Worm (Caenorhabditis elegans) whole organism, young adult: ENCODE results near the gene nspg-1.

Experiments
- B0019.2 ChIP-seq: fragments of 200-800 bp; sonication (Bioruptor generic); conservative IDR thresholded peaks from 2 replicates; pipeline ENCODE4 v1.3.6; 2022; ENCODE audit warnings: missing genetic modification reagents, missing genetic modification characterization, missing compliant biosample characterization
- B0035.1 ChIP-seq: sonication (generic microtip); optimal IDR thresholded peaks from 2 replicates; lab custom pipeline; 2016; ENCODE audit warnings: missing genetic modification characterization, mild to moderate bottlenecking, missing compliant biosample characterization, missing genotype, missing genetic modification reagents
- B0261.1 ChIP-seq: sonication (generic microtip); optimal IDR thresholded peaks from 2 replicates; lab custom pipeline; 2016; ENCODE audit warnings: mild to moderate bottlenecking, missing genetic modification characterization, moderate library complexity, missing compliant biosample characterization
- B0336.3 ChIP-seq: fragments of 200-800 bp; sonication (Bioruptor generic); IDR thresholded peaks from 2 replicates; pipeline ENCODE4 v1.3.6; 2022; ENCODE audit warnings: missing genetic modification characterization, missing compliant biosample characterization
- D2030.7 ChIP-seq: fragments of 200-800 bp; sonication (Bioruptor generic); IDR thresholded peaks from 2 replicates; pipeline ENCODE4 v1.3.6; 2022; ENCODE audit warnings: missing genetic modification reagents, missing genetic modification characterization, missing compliant biosample characterization
- F10E7.11 ChIP-seq: sonication (generic microtip); optimal IDR thresholded peaks from 2 replicates; lab custom pipeline; 2017; ENCODE audit warnings: mild to moderate bottlenecking, missing genetic modification characterization, moderate library complexity, missing compliant biosample characterization
- F57C9.4 ChIP-seq: sonication (generic microtip); optimal IDR thresholded peaks from 2 replicates; lab custom pipeline; 2017; ENCODE audit warnings: mild to moderate bottlenecking, missing genetic modification characterization, missing compliant biosample characterization
- K12H6.12 ChIP-seq: fragments of 200-800 bp; sonication (Bioruptor generic); optimal IDR thresholded peaks from 2 replicates; lab custom pipeline; 2018; ENCODE audit warnings: mild to moderate bottlenecking, missing genetic modification characterization, missing compliant biosample characterization
- T07F8.4 ChIP-seq: sonication (generic microtip); optimal IDR thresholded peaks from 2 replicates; lab custom pipeline; 2016; ENCODE audit warnings: mild to moderate bottlenecking, missing genetic modification characterization, moderate library complexity, missing compliant biosample characterization
- Y53F4B.3 ChIP-seq: fragments of 200-800 bp; sonication (Bioruptor generic); IDR thresholded peaks from 2 replicates; pipeline ENCODE4 v1.3.6; 2022; ENCODE audit warnings: missing genetic modification reagents, missing genetic modification characterization, missing compliant biosample characterization
- Y67H2A.10 ChIP-seq: fragments of 200-800 bp; sonication (Bioruptor generic); conservative IDR thresholded peaks from 2 replicates; pipeline ENCODE4 v1.3.6; 2022; ENCODE audit warnings: missing genetic modification reagents, missing genetic modification characterization, missing compliant biosample characterization
- Y95B8A.8 ChIP-seq: fragments of 200-800 bp; sonication (Bioruptor generic); IDR thresholded peaks from 2 replicates; pipeline ENCODE4 v1.3.6; 2022; ENCODE audit warnings: missing genetic modification reagents, missing genetic modification characterization, missing compliant biosample characterization
- attf-3 ChIP-seq: fragments of 200-800 bp; sonication (Bioruptor generic); conservative IDR thresholded peaks from 2 replicates; pipeline ENCODE4 v1.3.6; 2022; ENCODE audit warnings: missing genetic modification reagents, missing genetic modification characterization, missing compliant biosample characterization
- cebp-1 ChIP-seq, 2 experiments: fragments of 200-800 bp in 1 of 2; sonication (Bioruptor generic) in 1 of 2; sonication (generic microtip) in 1 of 2; IDR thresholded peaks in 1 of 2; optimal IDR thresholded peaks in 1 of 2; 2 replicates each; pipeline versions ENCODE4 v1.3.6 to Lab custom; 2017 to 2022; ENCODE audit warnings: missing compliant biosample characterization in 2 of 2, missing genetic modification characterization in 2 of 2, mild to moderate bottlenecking in 1 of 2, missing genetic modification reagents in 1 of 2, moderate library complexity in 1 of 2
- ceh-100 ChIP-seq: fragments of 200-800 bp; sonication (Bioruptor generic); IDR thresholded peaks from 2 replicates; pipeline ENCODE4 v1.3.6; 2022; ENCODE audit warnings: missing genetic modification reagents, missing genetic modification characterization, missing compliant biosample characterization
- die-1 ChIP-seq: sonication (generic microtip); optimal IDR thresholded peaks from 2 replicates; lab custom pipeline; 2016; ENCODE audit warnings: missing genotype, mild to moderate bottlenecking, missing genetic modification characterization, missing compliant biosample characterization
- dox-1 ChIP-seq: fragments of 200-800 bp; sonication (Bioruptor generic); IDR thresholded peaks from 2 replicates; pipeline ENCODE4 v1.3.6; 2022; ENCODE audit warnings: missing genetic modification reagents, missing genetic modification characterization, missing compliant biosample characterization
- dpl-1 ChIP-seq: fragments of 150-350 bp; optimal IDR thresholded peaks from 2 replicates; lab custom pipeline; 2014; ENCODE audit warnings: missing biosample characterization, missing genetic modification reagents, missing genetic modification characterization
- egrh-3 ChIP-seq: fragments of 200-800 bp; sonication (Bioruptor generic); IDR thresholded peaks from 2 replicates; pipeline ENCODE4 v1.3.6; 2022; ENCODE audit warnings: missing genetic modification reagents, missing genetic modification characterization, missing compliant biosample characterization
- ets-4 ChIP-seq: fragments of 200-800 bp; sonication (Bioruptor generic); optimal IDR thresholded peaks from 2 replicates; lab custom pipeline; 2018; ENCODE audit warnings: mild to moderate bottlenecking, missing genetic modification characterization, missing compliant biosample characterization
- fkh-3 ChIP-seq: sonication (generic microtip); optimal IDR thresholded peaks from 2 replicates; lab custom pipeline; 2016; ENCODE audit warnings: mild to moderate bottlenecking, missing genetic modification characterization, missing compliant biosample characterization
- hmg-1.2 ChIP-seq: fragments of 200-800 bp; sonication (Bioruptor generic); IDR thresholded peaks from 2 replicates; pipeline ENCODE4 v1.3.6; 2022; ENCODE audit warnings: missing genetic modification reagents, missing genetic modification characterization, missing compliant biosample characterization
- hrde-1 ChIP-seq: sonication (generic microtip); optimal IDR thresholded peaks from 2 replicates; lab custom pipeline; 2016; ENCODE audit warnings: missing genetic modification characterization, mild to moderate bottlenecking, missing compliant biosample characterization, moderate library complexity, missing genotype, missing genetic modification reagents, borderline replicate concordance
- lir-1 ChIP-seq: fragments of 200-800 bp; sonication (Bioruptor generic); conservative IDR thresholded peaks from 2 replicates; pipeline ENCODE4 v1.3.6; 2022; ENCODE audit warnings: missing genetic modification reagents, missing genetic modification characterization, missing compliant biosample characterization
- lsl-1 ChIP-seq: fragments of 200-800 bp; sonication (Bioruptor generic); optimal IDR thresholded peaks from 2 replicates; lab custom pipeline; 2018; ENCODE audit warnings: mild to moderate bottlenecking, missing genetic modification characterization, moderate library complexity, missing compliant biosample characterization
- lsy-27 ChIP-seq: sonication (generic microtip); optimal IDR thresholded peaks from 2 replicates; lab custom pipeline; 2017; ENCODE audit warnings: missing genetic modification characterization, mild to moderate bottlenecking, missing compliant biosample characterization, antibody characterized with exemption, missing genotype, borderline replicate concordance; ENCODE audit not compliant: insufficient read depth
- madf-8 ChIP-seq: fragments of 200-800 bp; sonication (Bioruptor generic); conservative IDR thresholded peaks from 2 replicates; pipeline ENCODE4 v1.3.6; 2022; ENCODE audit warnings: missing genetic modification reagents, missing genetic modification characterization, missing compliant biosample characterization
- nfya-1 ChIP-seq: sonication (generic microtip); optimal IDR thresholded peaks from 2 replicates; lab custom pipeline; 2017; ENCODE audit warnings: antibody characterized with exemption, missing compliant biosample characterization, missing genetic modification characterization, borderline replicate concordance; ENCODE audit not compliant: insufficient read depth
- nfyb-1 ChIP-seq: fragments of 200-800 bp; sonication (Bioruptor generic); IDR thresholded peaks from 2 replicates; pipeline ENCODE4 v1.3.6; 2022; ENCODE audit warnings: missing genetic modification reagents, missing genetic modification characterization, missing compliant biosample characterization
- nhr-179 ChIP-seq: sonication (generic microtip); optimal IDR thresholded peaks from 2 replicates; lab custom pipeline; 2016; ENCODE audit warnings: mild to moderate bottlenecking, missing genetic modification characterization, missing compliant biosample characterization
- nhr-27 ChIP-seq: fragments of 200-800 bp; sonication (Bioruptor generic); optimal IDR thresholded peaks from 2 replicates; lab custom pipeline; 2018; ENCODE audit warnings: mild to moderate bottlenecking, missing genetic modification characterization, moderate library complexity, missing compliant biosample characterization
- nhr-80 ChIP-seq: sonication (generic microtip); optimal IDR thresholded peaks from 2 replicates; lab custom pipeline; 2016; ENCODE audit warnings: missing genetic modification characterization, missing compliant biosample characterization
- rpc-1 ChIP-seq, 2 experiments: fragments of 150-350 bp in 1 of 2; sonication (generic microtip) in 1 of 2; optimal IDR thresholded peaks; 2 replicates each; lab custom pipeline; 2014 to 2018; ENCODE audit warnings: missing biosample characterization in 1 of 2, missing genetic modification characterization in 1 of 2, missing genetic modification reagents in 1 of 2, missing genotype in 1 of 2
- sdz-38 ChIP-seq: sonication (generic microtip); optimal IDR thresholded peaks from 2 replicates; lab custom pipeline; 2016; ENCODE audit warnings: missing genotype, missing genetic modification characterization, missing compliant biosample characterization
- sea-2 ChIP-seq: fragments of 200-800 bp; sonication (Bioruptor generic); IDR thresholded peaks from 2 replicates; pipeline ENCODE4 v1.3.6; 2022; ENCODE audit warnings: missing genetic modification characterization, missing compliant biosample characterization
- snpc-1.1 ChIP-seq: sonication (generic microtip); optimal IDR thresholded peaks from 2 replicates; lab custom pipeline; 2017; ENCODE audit warnings: missing genetic modification characterization, mild to moderate bottlenecking, missing compliant biosample characterization, antibody characterized with exemption, moderate library complexity, missing genotype, missing genetic modification reagents; ENCODE audit not compliant: insufficient read depth
- tbx-9 ChIP-seq: sonication (generic microtip); optimal IDR thresholded peaks from 2 replicates; lab custom pipeline; 2016; ENCODE audit warnings: borderline replicate concordance, missing genetic modification characterization, inconsistent platforms, missing compliant biosample characterization
- unc-62 ChIP-seq: fragments of 150-350 bp; optimal IDR thresholded peaks from 2 replicates; lab custom pipeline; 2014; ENCODE audit warnings: missing biosample characterization, missing genetic modification reagents, missing genetic modification characterization
- ztf-18 ChIP-seq: sonication (generic microtip); optimal IDR thresholded peaks from 2 replicates; lab custom pipeline; 2016; ENCODE audit warnings: missing genotype, mild to moderate bottlenecking, missing genetic modification characterization, missing compliant biosample characterization
- ztf-6 ChIP-seq: fragments of 200-800 bp; sonication (Bioruptor generic); IDR thresholded peaks from 2 replicates; pipeline ENCODE4 v1.3.6; 2022; ENCODE audit warnings: missing genetic modification reagents, missing genetic modification characterization, missing compliant biosample characterization

Gene nspg-1

ce11 chrV:12897338-12897737 lies 29.4 kb upstream of the nspg-1 start:
- no peak for TF ChIP-seq dox-1 (GFP tag; lab: Robert Waterston, UW)
- TF ChIP-seq cebp-1 (GFP tag; IDR thresholded peaks at IDR 0.05; lab: Robert Waterston, UW): 0 out of 2 replicates have a peak, but pooled peaks have one; percentile 25
- TF ChIP-seq cebp-1 (tag; optimal IDR thresholded peaks at IDR 0.05; lab: Kevin White, UChicago): no peak

DNA sequence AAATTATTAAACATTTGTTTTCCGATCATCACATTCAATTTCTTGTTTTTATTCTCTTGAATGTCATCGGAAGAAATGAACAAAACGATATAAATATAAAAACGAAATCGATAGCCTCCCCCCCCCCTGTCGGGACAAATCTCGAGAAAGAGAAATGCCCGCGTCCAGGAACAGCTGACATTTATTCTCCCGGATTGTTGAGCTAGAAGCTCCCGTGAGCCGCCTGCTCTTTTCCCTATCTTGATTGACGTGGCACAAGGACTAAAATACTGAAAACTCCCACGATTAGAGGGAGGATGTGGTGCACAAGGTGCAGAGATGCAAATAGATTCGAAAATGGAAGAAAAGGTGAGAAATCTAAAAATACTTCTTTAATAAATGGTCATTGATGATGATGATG lies 29.0 kb upstream of the nspg-1 start:
- TF ChIP-seq ztf-6 (GFP tag; lab: Robert Waterston, UW) (no peak), lsy-27 (tag; lab: Kevin White, UChicago) (no peak), hrde-1 (tag; lab: Kevin White, UChicago) (no peak), nfyb-1 (GFP tag; lab: Robert Waterston, UW) (no peak), B0019.2 (GFP tag; lab: Robert Waterston, UW) (no peak), lsl-1 (GFP tag; lab: Kevin White, UChicago) (no peak), F57C9.4 (tag; lab: Kevin White, UChicago) (no peak), T07F8.4 (tag; lab: Kevin White, UChicago) (no peak), F10E7.11 (tag; lab: Kevin White, UChicago) (no peak), B0261.1 (tag; lab: Kevin White, UChicago) (no peak), nhr-27 (tag; lab: Kevin White, UChicago) (no peak), B0035.1 (tag; lab: Kevin White, UChicago) (no peak), hmg-1.2 (GFP tag; lab: Robert Waterston, UW) (no peak), rpc-1 (optimal IDR thresholded peaks at IDR 0.05; lab: Kevin White, UChicago) (no peak), rpc-1 (tag; optimal IDR thresholded peaks at IDR 0.05; lab: Kevin White, UChicago) (no peak), dpl-1 (no peak), unc-62 (no peak), attf-3 (no peak), ceh-100 (GFP tag; lab: Robert Waterston, UW) (no peak), tbx-9 (tag; lab: Kevin White, UChicago) (no peak)

DNA sequence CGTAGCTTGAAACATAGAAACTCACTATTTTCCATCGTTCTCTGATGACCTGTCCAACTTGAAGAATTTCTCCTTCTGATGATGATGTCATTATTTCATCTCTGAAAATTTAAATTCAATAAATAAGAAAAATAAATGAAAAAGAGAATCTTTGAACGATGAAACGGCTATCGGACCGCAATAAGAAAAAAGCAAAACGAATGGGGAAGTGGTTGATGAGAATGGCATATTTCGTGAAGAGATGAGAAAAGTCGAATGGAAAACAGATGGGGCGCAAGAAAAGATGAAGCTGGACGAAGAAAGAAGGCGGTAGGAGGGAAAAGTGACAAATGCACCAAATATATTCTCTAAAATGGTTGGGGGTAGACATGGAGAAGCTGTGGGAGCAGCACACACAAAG lies 27.9 kb upstream of the nspg-1 start, which contains the start of gene ttbk-7:
Gene ttbk-7 (minus strand): TSS at position 101 of the 400 bp plus-strand sequence.
- TF ChIP-seq ztf-18 (tag; lab: Kevin White, UChicago): no peak
- no peak for TF ChIP-seq sea-2 (GFP tag; lab: Robert Waterston, UW)
- TF ChIP-seq snpc-1.1: no peak
- TF ChIP-seq nhr-80 (tag; lab: Kevin White, UChicago): no peak

- TF ChIP-seq ztf-6 (GFP tag; lab: Robert Waterston, UW) (no peak), egrh-3 (no peak), fkh-3 (tag; lab: Kevin White, UChicago) (no peak), nhr-27 (tag; lab: Kevin White, UChicago) (no peak), Y53F4B.3 (GFP tag; lab: Robert Waterston, UW) (no peak), hmg-1.2 (GFP tag; lab: Robert Waterston, UW) (no peak), ets-4 (GFP tag; lab: Kevin White, UChicago) (no peak)
- TF ChIP-seq, all 124 proteins: peak for 0
These were observed 18.0 kb upstream of the nspg-1 start, which contains the start of gene glb-24 for ce11 chrV:12885860-12886259. Gene glb-24 (minus strand): TSS chrV:12885960.

- TF ChIP-seq D2030.7 (no peak), nhr-179 (tag; lab: Kevin White, UChicago) (no peak), K12H6.12 (no peak), madf-8 (GFP tag; lab: Robert Waterston, UW) (no peak), nfya-1 (no peak), B0336.3 (GFP tag; lab: Robert Waterston, UW) (no peak), B0035.1 (tag; lab: Kevin White, UChicago) (no peak), hmg-1.2 (GFP tag; lab: Robert Waterston, UW) (no peak), Y67H2A.10 (GFP tag; lab: Robert Waterston, UW) (no peak), ceh-100 (GFP tag; lab: Robert Waterston, UW) (no peak), sdz-38 (tag; lab: Kevin White, UChicago) (no peak), lir-1 (no peak), T07F8.4 (tag; lab: Kevin White, UChicago) (no peak), die-1 (tag; lab: Kevin White, UChicago) (no peak), Y95B8A.8 (no peak)
These were observed 14.5 kb upstream of the nspg-1 start for ce11 chrV:12882370-12882769.
